Fruit fly (Drosophila melanogaster) whole organism, pupa: ENCODE results near the gene VhaM9.7-c.
A peak's percentile ranks its signal among the peaks of the same experiment; 100 is the strongest.

ENCODE experiments used
- CG10348 ChIP-seq: fragments of 200-800 bp; sonication (Bioruptor generic); IDR thresholded peaks from 2 replicates; pipeline ENCODE4 v1.3.6; 2022; ENCODE audit warnings: missing biosample characterization, missing genetic modification characterization
- CG12605 ChIP-seq: fragments of 200-800 bp; sonication (Bioruptor generic); IDR thresholded peaks from 2 replicates; pipeline ENCODE4 v1.3.6; 2022; ENCODE audit warnings: missing biosample characterization, missing genetic modification characterization
- CG13204 ChIP-seq: fragments of 200-800 bp; sonication (Bioruptor generic); optimal IDR thresholded peaks from 2 replicates; lab custom pipeline; 2018; ENCODE audit warnings: missing biosample characterization, mild to moderate bottlenecking, missing genetic modification characterization, moderate library complexity
- CG14655 ChIP-seq: fragments of 200-800 bp; sonication (Bioruptor generic); optimal IDR thresholded peaks from 3 replicates; lab custom pipeline; 2017; ENCODE audit warnings: mild to moderate bottlenecking, missing biosample characterization, missing genetic modification reagents, missing genetic modification characterization
- CG15710 ChIP-seq: fragments of 200-800 bp; sonication (Bioruptor generic); optimal IDR thresholded peaks from 2 replicates; lab custom pipeline; 2018; ENCODE audit warnings: missing biosample characterization, mild to moderate bottlenecking, missing genetic modification characterization, moderate library complexity
- CG17806 ChIP-seq: fragments of 200-800 bp; sonication (Bioruptor generic); optimal IDR thresholded peaks from 2 replicates; lab custom pipeline; 2018; ENCODE audit warnings: missing biosample characterization, mild to moderate bottlenecking, missing genetic modification characterization, moderate library complexity
- CG32121 ChIP-seq: fragments of 200-800 bp; sonication (Bioruptor generic); IDR thresholded peaks from 2 replicates; pipeline ENCODE4 v1.3.6; 2022; ENCODE audit warnings: missing biosample characterization, missing genetic modification characterization
- CG34367 ChIP-seq: fragments of 200-800 bp; sonication (Bioruptor generic); optimal IDR thresholded peaks from 2 replicates; lab custom pipeline; 2018; ENCODE audit warnings: missing biosample characterization, mild to moderate bottlenecking, missing genetic modification characterization
- CG4496 ChIP-seq: fragments of 200-800 bp; sonication (Bioruptor generic); IDR thresholded peaks from 3 replicates; pipeline ENCODE4 v1.3.6; 2022; ENCODE audit warnings: missing biosample characterization, missing genetic modification characterization
- CG8159 ChIP-seq: fragments of 200-800 bp; sonication (Bioruptor generic); optimal IDR thresholded peaks from 3 replicates; lab custom pipeline; 2018; ENCODE audit warnings: missing biosample characterization, mild to moderate bottlenecking, missing genetic modification characterization, moderate library complexity
- CG8301 ChIP-seq: fragments of 200-800 bp; sonication (Bioruptor generic); optimal IDR thresholded peaks from 2 replicates; lab custom pipeline; 2018; ENCODE audit warnings: missing biosample characterization, mild to moderate bottlenecking, missing genetic modification characterization
- CG9948 ChIP-seq: fragments of 200-800 bp; sonication (Bioruptor generic); optimal IDR thresholded peaks from 2 replicates; lab custom pipeline; 2018; ENCODE audit warnings: missing biosample characterization, mild to moderate bottlenecking, missing genetic modification characterization, moderate library complexity
- D1 ChIP-seq: fragments of 200-800 bp; sonication (Bioruptor generic); optimal IDR thresholded peaks from 2 replicates; lab custom pipeline; 2018; ENCODE audit warnings: missing biosample characterization, mild to moderate bottlenecking, missing genetic modification characterization, moderate library complexity
- EcR ChIP-seq: fragments of 200-800 bp; sonication (Bioruptor generic); optimal IDR thresholded peaks from 3 replicates; lab custom pipeline; 2019; ENCODE audit warnings: missing biosample characterization, missing genetic modification characterization, mild to moderate bottlenecking, moderate library complexity, missing genetic modification reagents
- Ets98B ChIP-seq: fragments of 200-800 bp; sonication (Bioruptor generic); IDR thresholded peaks from 2 replicates; pipeline ENCODE4 v1.3.6; 2022; ENCODE audit warnings: missing biosample characterization, missing genetic modification characterization
- Pif1A ChIP-seq: fragments of 200-800 bp; sonication (Bioruptor generic); optimal IDR thresholded peaks from 3 replicates; lab custom pipeline; 2016; ENCODE audit warnings: missing biosample characterization, missing genetic modification characterization
- Pif1B ChIP-seq: fragments of 200-800 bp; sonication (Bioruptor generic); optimal IDR thresholded peaks from 3 replicates; lab custom pipeline; 2016; ENCODE audit warnings: missing biosample characterization, missing genetic modification characterization
- Snoo ChIP-seq: fragments of 200-800 bp; sonication (Bioruptor generic); optimal IDR thresholded peaks from 3 replicates; lab custom pipeline; 2017; ENCODE audit warnings: missing biosample characterization, mild to moderate bottlenecking, missing genetic modification characterization, inconsistent platforms
- fd96Ca ChIP-seq: fragments of 200-800 bp; sonication (Bioruptor generic); IDR thresholded peaks from 3 replicates; pipeline ENCODE4 v1.3.6; 2022; ENCODE audit warnings: missing biosample characterization, missing genetic modification characterization
- gl ChIP-seq: fragments of 200-800 bp; sonication (Bioruptor generic); optimal IDR thresholded peaks from 2 replicates; lab custom pipeline; 2018; ENCODE audit warnings: missing biosample characterization, mild to moderate bottlenecking, missing genetic modification characterization
- rn ChIP-seq: fragments of 200-800 bp; sonication (Bioruptor generic); IDR thresholded peaks from 2 replicates; pipeline ENCODE4 v1.3.6; 2022; ENCODE audit warnings: missing biosample characterization, missing genetic modification characterization

The VhaM9.7-c gene

dm6 chr3L:4231401-4232014 lies 44.8 kb upstream of the VhaM9.7-c start:
- TF ChIP-seq EcR (GFP tag; lab: Kevin White, UChicago) (peak; percentile 29), CG17806 (tag; lab: Kevin White, UChicago) (no peak)

- peak; percentile 88 for TF ChIP-seq CG4496
- peak; percentile 74 for TF ChIP-seq CG13204 (GFP tag; lab: Kevin White, UChicago)
- TF ChIP-seq CG8301 (tag; lab: Kevin White, UChicago), result peak; percentile 95
- TF ChIP-seq CG8159 (tag; lab: Kevin White, UChicago), result peak; percentile 96
- peak; percentile 95 for TF ChIP-seq CG14655 (GFP tag; lab: Kevin White, UChicago)
- TF ChIP-seq CG10348 (GFP tag; lab: Robert Waterston, UW), result peak; percentile 70
- peak; percentile 42; the same call in 1 of the 2 replicates for TF ChIP-seq rn (GFP tag; lab: Robert Waterston, UW)
- peak; percentile 95 for TF ChIP-seq Pif1A (GFP tag; lab: Kevin White, UChicago)
- peak; percentile 94 for TF ChIP-seq CG15710
- TF ChIP-seq CG34367 (tag; lab: Kevin White, UChicago), result peak; percentile 91
- peak; percentile 82 for TF ChIP-seq CG12605 (GFP tag; lab: Robert Waterston, UW)
- TF ChIP-seq CG17806 (tag; lab: Kevin White, UChicago), result peak; percentile 92
- TF ChIP-seq gl, result peak; percentile 85
- TF ChIP-seq fd96Ca (GFP tag; lab: Robert Waterston, UW), result peak; percentile 89
- TF ChIP-seq Snoo (tag; lab: Kevin White, UChicago), result peak; percentile 41
- peak; percentile 19 for TF ChIP-seq EcR (GFP tag; lab: Kevin White, UChicago)
- TF ChIP-seq D1 (tag; lab: Kevin White, UChicago), result peak; percentile 88
- TF ChIP-seq CG32121 (GFP tag; lab: Robert Waterston, UW), result peak; percentile 92
- TF ChIP-seq CG9948 (tag; lab: Kevin White, UChicago), result peak; percentile 94
- TF ChIP-seq Pif1B (GFP tag; lab: Kevin White, UChicago), result peak; percentile 89
- peak; percentile 79 for TF ChIP-seq Ets98B (GFP tag; lab: Robert Waterston, UW)
These were observed 43.8 kb upstream of the VhaM9.7-c start for dm6 chr3L:4230357-4230901.

dm6 chr3L:4229365-4229967 lies 42.8 kb upstream of the VhaM9.7-c start:
- no peak for TF ChIP-seq Snoo (tag; lab: Kevin White, UChicago)
- TF ChIP-seq fd96Ca (GFP tag; lab: Robert Waterston, UW), result no peak
- TF ChIP-seq CG15710, result peak; percentile 11
- peak; percentile 13 for TF ChIP-seq CG14655 (GFP tag; lab: Kevin White, UChicago)
- peak; percentile 6 for TF ChIP-seq CG34367 (tag; lab: Kevin White, UChicago)
- peak; percentile 27 for TF ChIP-seq CG8159 (tag; lab: Kevin White, UChicago)
- TF ChIP-seq CG9948 (tag; lab: Kevin White, UChicago), result peak; percentile 1
- TF ChIP-seq, all 21 proteins: peak for 5

- TF ChIP-seq D1 (tag; lab: Kevin White, UChicago), result peak; percentile 88
- peak; percentile 99 for TF ChIP-seq CG34367 (tag; lab: Kevin White, UChicago)
- peak; percentile 97 for TF ChIP-seq CG10348 (GFP tag; lab: Robert Waterston, UW)
- peak; percentile 99 for TF ChIP-seq rn (GFP tag; lab: Robert Waterston, UW)
- peak; percentile 99 for TF ChIP-seq CG8301 (tag; lab: Kevin White, UChicago)
- TF ChIP-seq EcR (GFP tag; lab: Kevin White, UChicago), result peak; percentile 89
- peak; percentile 97 for TF ChIP-seq CG9948 (tag; lab: Kevin White, UChicago)
- TF ChIP-seq Pif1B (GFP tag; lab: Kevin White, UChicago), result peak; percentile 97
- TF ChIP-seq Pif1A (GFP tag; lab: Kevin White, UChicago), result peak; percentile 98
- TF ChIP-seq CG17806 (tag; lab: Kevin White, UChicago), result peak; percentile 98
- peak; percentile 99 for TF ChIP-seq Ets98B (GFP tag; lab: Robert Waterston, UW)
- peak; percentile 97 for TF ChIP-seq gl
- peak; percentile 95 for TF ChIP-seq CG13204 (GFP tag; lab: Kevin White, UChicago)
- peak; percentile 97 for TF ChIP-seq Snoo (tag; lab: Kevin White, UChicago)
- TF ChIP-seq CG8159 (tag; lab: Kevin White, UChicago), result peak; percentile 99
- peak; percentile 99 for TF ChIP-seq fd96Ca (GFP tag; lab: Robert Waterston, UW)
- peak; percentile 99 for TF ChIP-seq CG14655 (GFP tag; lab: Kevin White, UChicago)
- TF ChIP-seq CG32121 (GFP tag; lab: Robert Waterston, UW), result peak; percentile 99
- TF ChIP-seq CG15710, result peak; percentile 99
- TF ChIP-seq CG12605 (GFP tag; lab: Robert Waterston, UW), result peak; percentile 99
- peak; percentile 99 for TF ChIP-seq CG4496
These were observed 41.6 kb upstream of the VhaM9.7-c start for dm6 chr3L:4228187-4228836.

dm6 chr3L:4227164-4227563 lies 40.5 kb upstream of the VhaM9.7-c start, which contains the start of gene CG46460:
Gene CG46460, minus strand, starts transcription at chr3L:4227302.
- TF ChIP-seq Ets98B (GFP tag; lab: Robert Waterston, UW), result peak; percentile 49; the same call in 1 of the 2 replicates
- peak; percentile 31 for TF ChIP-seq CG15710
- peak; percentile 42; the same call in 1 of the 3 replicates for TF ChIP-seq CG4496
- no peak for TF ChIP-seq D1 (tag; lab: Kevin White, UChicago)
- no peak for TF ChIP-seq Pif1A (GFP tag; lab: Kevin White, UChicago)
- peak; percentile 8 for TF ChIP-seq CG14655 (GFP tag; lab: Kevin White, UChicago)
- peak; percentile 31; the same call in 1 of the 2 replicates for TF ChIP-seq CG32121 (GFP tag; lab: Robert Waterston, UW)
- peak; percentile 67 for TF ChIP-seq EcR (GFP tag; lab: Kevin White, UChicago)
- peak; percentile 42 for TF ChIP-seq CG8159 (tag; lab: Kevin White, UChicago)
- TF ChIP-seq CG13204 (GFP tag; lab: Kevin White, UChicago), result peak; percentile 64
- TF ChIP-seq CG12605 (GFP tag; lab: Robert Waterston, UW), result peak; percentile 43; the same call in 1 of the 2 replicates
- TF ChIP-seq CG8301 (tag; lab: Kevin White, UChicago), result no peak
